Worm (Caenorhabditis elegans) whole organism, L4 larva: Measurements from ENCODE around the gene T21C9.13.

Experiments used
- F49E8.2 ChIP-seq: sonication (generic microtip); optimal IDR thresholded peaks from 2 replicates; lab custom pipeline; 2016; ENCODE audit warnings: missing compliant biosample characterization, mild to moderate bottlenecking, missing genetic modification characterization, borderline replicate concordance
- fkh-10 ChIP-seq: fragments of 150-350 bp; optimal IDR thresholded peaks from 2 replicates; lab custom pipeline; 2014; ENCODE audit warnings: missing biosample characterization, missing genetic modification reagents, missing genetic modification characterization
- lin-13 ChIP-seq: fragments of 150-350 bp; optimal IDR thresholded peaks from 2 replicates; lab custom pipeline; 2014; ENCODE audit warnings: missing biosample characterization, missing genetic modification reagents, missing genetic modification characterization
- mdl-1 ChIP-seq, 2 experiments: fragments of 150-350 bp in 1 of 2; sonication (generic microtip) in 1 of 2; optimal IDR thresholded peaks; 2 replicates each; lab custom pipeline; 2014 to 2017; ENCODE audit warnings: missing biosample characterization in 2 of 2, missing genetic modification characterization in 2 of 2

- TF ChIP-seq fkh-10 (no peak), mdl-1 (tag; optimal IDR thresholded peaks at IDR 0.05; lab: Kevin White, UChicago) (no peak), F49E8.2 (tag; lab: Kevin White, UChicago) (no peak), lin-13 (GFP tag; lab: Kevin White, UChicago) (no peak)
These were observed 36.4 kb upstream of the T21C9.13 start, which contains the start of gene col-152 for ce11 chrV:10560621-10561020.
